Worm (Caenorhabditis elegans) whole organism, early embryonic: ENCODE measurements around the gene F14D7.12.
"Not testable (repeated sequence)": the region's sequence is repeated elsewhere in the genome, so short reads cannot be mapped to it uniquely, and the experiment has no call there.

ENCODE experiments used
- aly-1 ChIP-seq: sonication (generic microtip); optimal IDR thresholded peaks from 2 replicates; lab custom pipeline; 2016; ENCODE audit warnings: missing genetic modification characterization, missing compliant biosample characterization
- ama-1 ChIP-seq: fragments of 150-350 bp; optimal IDR thresholded peaks from 2 replicates; lab custom pipeline; 2014
- ceh-13 ChIP-seq: fragments of 200-800 bp; sonication (Bioruptor generic); optimal IDR thresholded peaks from 2 replicates; lab custom pipeline; 2018; ENCODE audit warnings: mild to moderate bottlenecking, missing genetic modification characterization, missing compliant biosample characterization
- flt-1 ChIP-seq: fragments of 200-800 bp; sonication (Bioruptor generic); IDR thresholded peaks from 2 replicates; pipeline ENCODE4 v1.3.6; 2022; ENCODE audit warnings: missing genetic modification characterization, missing compliant biosample characterization
- hmbx-1 ChIP-seq: sonication (generic microtip); optimal IDR thresholded peaks from 2 replicates; lab custom pipeline; 2016; ENCODE audit warnings: mild to moderate bottlenecking, missing genetic modification characterization, missing compliant biosample characterization
- hmg-4 ChIP-seq: fragments of 200-800 bp; sonication (Bioruptor generic); optimal IDR thresholded peaks from 2 replicates; lab custom pipeline; 2018; ENCODE audit warnings: mild to moderate bottlenecking, missing genetic modification characterization, missing compliant biosample characterization
- hnd-1 ChIP-seq: sonication (generic microtip); optimal IDR thresholded peaks from 2 replicates; lab custom pipeline; 2016; ENCODE audit warnings: missing genetic modification characterization, missing compliant biosample characterization
- pes-1 ChIP-seq: fragments of 200-800 bp; sonication (Bioruptor generic); IDR thresholded peaks from 2 replicates; pipeline ENCODE4 v1.3.6; 2022; ENCODE audit warnings: missing genetic modification reagents, missing genetic modification characterization, missing compliant biosample characterization
- scrt-1 ChIP-seq: fragments of 200-800 bp; sonication (Bioruptor generic); IDR thresholded peaks from 2 replicates; pipeline ENCODE4 v1.3.6; 2022; ENCODE audit warnings: missing genetic modification characterization, missing compliant biosample characterization
- sea-1 ChIP-seq: fragments of 200-800 bp; sonication (Bioruptor generic); conservative IDR thresholded peaks from 2 replicates; pipeline ENCODE4 v1.3.6; 2022; ENCODE audit warnings: missing genetic modification characterization, missing compliant biosample characterization
- tbx-11 ChIP-seq: fragments of 200-800 bp; sonication (Bioruptor generic); IDR thresholded peaks from 2 replicates; pipeline ENCODE4 v1.3.6; 2022; ENCODE audit warnings: missing genetic modification characterization, missing compliant biosample characterization
- tbx-37 ChIP-seq: fragments of 200-800 bp; sonication (Bioruptor generic); conservative IDR thresholded peaks from 2 replicates; pipeline ENCODE4 v1.3.6; 2022; ENCODE audit warnings: missing genetic modification reagents, missing genetic modification characterization, missing compliant biosample characterization
- tra-4 ChIP-seq: sonication (generic microtip); optimal IDR thresholded peaks from 2 replicates; lab custom pipeline; 2017; ENCODE audit warnings: missing genetic modification characterization, missing compliant biosample characterization

DNA sequence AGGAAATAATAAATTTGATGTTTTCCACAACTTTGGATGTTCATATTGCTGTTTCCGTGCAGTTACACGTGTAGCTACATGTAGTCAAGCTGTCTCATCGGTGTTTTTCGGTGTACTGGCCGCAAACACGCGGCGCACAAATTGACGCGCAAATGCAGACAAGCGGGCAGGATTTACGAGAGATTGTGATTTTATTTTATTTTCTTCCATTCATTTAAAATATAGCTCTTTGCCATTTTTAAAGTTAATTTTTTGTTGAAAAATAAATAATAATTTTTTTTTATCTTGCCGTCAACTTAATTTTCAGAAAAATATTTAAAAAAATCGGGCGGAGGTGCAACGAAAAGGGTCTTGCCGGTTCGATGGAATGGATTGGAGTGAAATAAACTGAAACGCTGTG lies 25.5 kb upstream of the F14D7.12 start, which contains the start of gene F40G12.7:
- TF ChIP-seq ama-1 (lab: Kevin White, UChicago); flt-1 (GFP tag; lab: Robert Waterston, UW); pes-1 (GFP tag; lab: Robert Waterston, UW); tbx-11 (GFP tag; lab: Robert Waterston, UW); hmg-4; tbx-37; ceh-13 (GFP tag; lab: Kevin White, UChicago); hnd-1; aly-1 (tag; lab: Kevin White, UChicago); scrt-1 (GFP tag; lab: Robert Waterston, UW); hmbx-1; sea-1 (GFP tag; lab: Robert Waterston, UW); tra-4 (tag; lab: Kevin White, UChicago): not testable (repeated sequence)
